Worm (Caenorhabditis elegans) whole organism, late embryonic: ENCODE data around the gene rabr-4.

Experiments
- ama-1 ChIP-seq: fragments of 150-350 bp; optimal IDR thresholded peaks from 2 replicates; lab custom pipeline; 2014
- ceh-30 ChIP-seq: fragments of 150-350 bp; optimal IDR thresholded peaks from 2 replicates; lab custom pipeline; 2014; ENCODE audit warnings: missing biosample characterization, missing genetic modification characterization
- ceh-6 ChIP-seq: fragments of 200-800 bp; sonication (Bioruptor generic); optimal IDR thresholded peaks from 2 replicates; lab custom pipeline; 2018; ENCODE audit warnings: mild to moderate bottlenecking, missing genetic modification characterization, missing compliant biosample characterization
- hlh-30 ChIP-seq: sonication (generic microtip); optimal IDR thresholded peaks from 2 replicates; lab custom pipeline; 2017; ENCODE audit warnings: antibody characterized with exemption, missing genetic modification characterization, missing compliant biosample characterization; ENCODE audit not compliant: insufficient read depth
- unc-3 ChIP-seq, 2 experiments: fragments of 200-800 bp in 1 of 2; sonication (Bioruptor generic) in 1 of 2; sonication (generic microtip) in 1 of 2; conservative IDR thresholded peaks in 1 of 2; optimal IDR thresholded peaks in 1 of 2; 2 replicates each; pipeline versions ENCODE4 v1.3.6 to Lab custom; 2016 to 2022; ENCODE audit warnings: missing compliant biosample characterization in 2 of 2, missing genetic modification characterization in 2 of 2, missing genetic modification reagents in 1 of 2

DNA sequence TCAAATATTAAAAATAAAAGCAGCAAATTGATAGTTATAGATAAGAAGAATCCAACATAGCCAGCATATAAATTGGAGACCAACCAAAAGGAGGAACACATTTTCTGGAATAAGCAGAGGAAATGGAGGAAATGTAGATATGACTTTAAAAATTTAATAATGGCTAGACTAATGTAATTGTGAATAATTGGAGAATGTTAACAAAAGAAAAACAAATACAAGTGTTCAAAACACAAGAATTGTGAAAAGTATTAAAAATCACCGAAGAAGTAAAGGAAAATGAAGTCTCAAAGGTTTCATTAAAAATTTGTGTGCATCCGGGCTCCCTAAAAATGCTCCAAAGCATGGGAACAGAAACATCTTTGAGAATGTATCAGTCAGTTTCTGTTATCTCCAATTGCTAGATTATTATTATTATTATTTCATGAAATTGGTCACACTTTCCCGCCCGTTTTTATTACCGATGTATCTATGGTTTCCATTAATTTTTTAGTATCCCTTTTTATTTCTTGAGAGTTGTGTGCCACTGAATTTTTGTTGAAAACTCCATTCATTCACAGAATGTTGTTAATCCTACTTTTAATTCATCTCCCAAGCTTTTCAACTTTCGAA lies 32.5 kb upstream of the rabr-4 start, which contains the start of the genes str-109 and F10A3.11:
- TF ChIP-seq unc-3 (GFP tag; conservative IDR thresholded peaks at IDR 0.05; lab: Robert Waterston, UW) (no peak), unc-3 (tag; optimal IDR thresholded peaks at IDR 0.05; lab: Kevin White, UChicago) (no peak), ama-1 (no peak), ceh-6 (GFP tag; lab: Kevin White, UChicago) (no peak), ceh-30 (tag; lab: Kevin White, UChicago) (no peak), hlh-30 (tag; lab: Kevin White, UChicago) (no peak)
